Worm (Caenorhabditis elegans) whole organism, L4 larva: ENCODE data around the gene T04A6.3.
"Not testable (repeated sequence)": the region's sequence is repeated elsewhere in the genome, so short reads cannot be mapped to it uniquely, and the experiment has no call there.

Experiments
- R02D3.7 ChIP-seq: fragments of 150-350 bp; sonication (generic microtip); optimal IDR thresholded peaks from 3 replicates; lab custom pipeline; 2014; ENCODE audit warnings: missing biosample characterization, missing genetic modification characterization
- Y105C5A.15 ChIP-seq: fragments of 200-800 bp; sonication (Bioruptor generic); IDR thresholded peaks from 2 replicates; pipeline ENCODE4 v1.3.6; 2022; ENCODE audit warnings: missing genetic modification characterization, missing compliant biosample characterization
- Y48G9A.11 ChIP-seq: fragments of 200-800 bp; sonication (Bioruptor generic); IDR thresholded peaks from 2 replicates; pipeline ENCODE4 v1.3.6; 2022; ENCODE audit warnings: missing genetic modification reagents, missing genetic modification characterization, missing compliant biosample characterization
- ZK337.2 ChIP-seq: fragments of 200-800 bp; sonication (Bioruptor generic); IDR thresholded peaks from 2 replicates; pipeline ENCODE4 v1.3.6; 2022; ENCODE audit warnings: missing genetic modification reagents, missing genetic modification characterization, missing compliant biosample characterization
- aha-1 ChIP-seq: fragments of 150-350 bp; peaks from one replicate; lab custom pipeline; 2014; ENCODE audit warnings: missing biosample characterization, missing genetic modification characterization
- ama-1 ChIP-seq: fragments of 150-350 bp; optimal IDR thresholded peaks from 2 replicates; lab custom pipeline; 2014; ENCODE audit warnings: inconsistent platforms, mixed read lengths
- ceh-32 ChIP-seq: sonication (generic microtip); optimal IDR thresholded peaks from 2 replicates; lab custom pipeline; 2016; ENCODE audit warnings: mild to moderate bottlenecking, missing genetic modification characterization, missing compliant biosample characterization; ENCODE audit not compliant: poor library complexity
- ceh-62 ChIP-seq: sonication (generic microtip); optimal IDR thresholded peaks from 2 replicates; lab custom pipeline; 2017; ENCODE audit warnings: missing biosample characterization, missing genetic modification characterization
- dmd-8 ChIP-seq: fragments of 200-800 bp; sonication (Bioruptor generic); IDR thresholded peaks from 2 replicates; pipeline ENCODE4 v1.3.6; 2022; ENCODE audit warnings: missing genetic modification characterization, missing compliant biosample characterization
- dpl-1 ChIP-seq: fragments of 150-350 bp; optimal IDR thresholded peaks from 2 replicates; lab custom pipeline; 2014; ENCODE audit warnings: missing biosample characterization, missing genetic modification reagents, missing genetic modification characterization
- fos-1 ChIP-seq: fragments of 150-350 bp; optimal IDR thresholded peaks from 2 replicates; lab custom pipeline; 2014; ENCODE audit warnings: missing biosample characterization, missing genetic modification characterization
- gei-8 ChIP-seq: fragments of 200-800 bp; sonication (Bioruptor generic); optimal IDR thresholded peaks from 2 replicates; lab custom pipeline; 2018; ENCODE audit warnings: mild to moderate bottlenecking, missing genetic modification characterization, missing compliant biosample characterization
- hlh-30 ChIP-seq: sonication (generic microtip); optimal IDR thresholded peaks from 2 replicates; lab custom pipeline; 2017; ENCODE audit warnings: antibody characterized with exemption, mild to moderate bottlenecking, missing genetic modification characterization, missing compliant biosample characterization; ENCODE audit not compliant: insufficient read depth
- jun-1 ChIP-seq: fragments of 150-350 bp; optimal IDR thresholded peaks from 2 replicates; lab custom pipeline; 2014; ENCODE audit warnings: missing biosample characterization, missing genetic modification reagents, missing genetic modification characterization
- lim-7 ChIP-seq: fragments of 200-800 bp; sonication (Bioruptor generic); IDR thresholded peaks from 2 replicates; pipeline ENCODE4 v1.3.6; 2022; ENCODE audit warnings: missing genetic modification characterization, missing compliant biosample characterization
- lin-29 ChIP-seq: fragments of 200-800 bp; sonication (Bioruptor generic); IDR thresholded peaks from 2 replicates; pipeline ENCODE4 v1.3.6; 2022; ENCODE audit warnings: missing genetic modification reagents, missing genetic modification characterization, missing compliant biosample characterization
- lin-39 ChIP-seq: fragments of 150-350 bp; optimal IDR thresholded peaks from 2 replicates; lab custom pipeline; 2014; ENCODE audit warnings: missing biosample characterization, missing genetic modification reagents, missing genetic modification characterization
- lir-3 ChIP-seq: sonication (generic microtip); optimal IDR thresholded peaks from 2 replicates; lab custom pipeline; 2016; ENCODE audit warnings: mild to moderate bottlenecking, missing genetic modification characterization, missing compliant biosample characterization
- madf-5 ChIP-seq, 2 experiments: fragments of 200-800 bp; sonication (Bioruptor generic); IDR thresholded peaks; 2 replicates each; pipeline ENCODE4 v1.3.6; 2022; ENCODE audit warnings: missing compliant biosample characterization in 2 of 2, missing genetic modification characterization in 2 of 2
- mdl-1 ChIP-seq, 2 experiments: fragments of 150-350 bp in 1 of 2; sonication (generic microtip) in 1 of 2; optimal IDR thresholded peaks; 2 replicates each; lab custom pipeline; 2014 to 2017; ENCODE audit warnings: missing biosample characterization in 2 of 2, missing genetic modification characterization in 2 of 2
- mes-2 ChIP-seq: sonication (generic microtip); optimal IDR thresholded peaks from 2 replicates; lab custom pipeline; 2016; ENCODE audit warnings: missing genotype, mild to moderate bottlenecking, missing genetic modification characterization, missing compliant biosample characterization; ENCODE audit not compliant: poor library complexity, severe bottlenecking
- nhr-11 ChIP-seq: fragments of 150-350 bp; optimal IDR thresholded peaks from 2 replicates; lab custom pipeline; 2014; ENCODE audit warnings: missing biosample characterization, missing genetic modification characterization
- nhr-48 ChIP-seq: sonication (generic microtip); optimal IDR thresholded peaks from 2 replicates; lab custom pipeline; 2016; ENCODE audit warnings: mild to moderate bottlenecking, missing genetic modification characterization, missing compliant biosample characterization
- php-3 ChIP-seq: fragments of 200-800 bp; sonication (Bioruptor generic); IDR thresholded peaks from 2 replicates; pipeline ENCODE4 v1.3.6; 2022; ENCODE audit warnings: missing genetic modification reagents, missing genetic modification characterization, missing compliant biosample characterization
- skn-1 ChIP-seq: fragments of 150-350 bp; optimal IDR thresholded peaks from 2 replicates; lab custom pipeline; 2014; ENCODE audit warnings: missing biosample characterization, missing genetic modification characterization
- tra-1 ChIP-seq: fragments of 200-800 bp; sonication (Bioruptor generic); IDR thresholded peaks from 2 replicates; pipeline ENCODE4 v1.3.6; 2022; ENCODE audit warnings: missing genetic modification reagents, missing genetic modification characterization, missing compliant biosample characterization
- unc-130 ChIP-seq: sonication (generic microtip); optimal IDR thresholded peaks from 2 replicates; lab custom pipeline; 2016; ENCODE audit warnings: missing genetic modification reagents, missing genetic modification characterization, missing compliant biosample characterization
- unc-39 ChIP-seq: sonication (generic microtip); optimal IDR thresholded peaks from 2 replicates; lab custom pipeline; 2017; ENCODE audit warnings: missing biosample characterization, missing genetic modification characterization
- unc-62 ChIP-seq, 3 experiments: fragments of 150-350 bp in 1 of 3; sonication (generic microtip); optimal IDR thresholded peaks in 2 of 3; peaks in 1 of 3; 1 replicate in 1 of 3; 2 replicates in 2 of 3; lab custom pipeline; 2014 to 2017; ENCODE audit warnings: missing biosample characterization in 3 of 3, missing genetic modification characterization in 3 of 3, missing genetic modification reagents in 3 of 3, missing genotype in 1 of 3
- zag-1 ChIP-seq: fragments of 150-350 bp; optimal IDR thresholded peaks from 2 replicates; lab custom pipeline; 2014; ENCODE audit warnings: missing biosample characterization, missing genetic modification characterization
- zfp-3 ChIP-seq: fragments of 200-800 bp; sonication (Bioruptor generic); conservative IDR thresholded peaks from 2 replicates; pipeline ENCODE4 v1.3.6; 2022; ENCODE audit warnings: missing genetic modification reagents, missing genetic modification characterization, missing compliant biosample characterization

The T04A6.3 gene

ce11 chrIII:7616228-7616627 is 8.1 kb upstream of the T04A6.3 start, which contains the start of gene T04A6.1:
TSS of gene T04A6.1 (plus strand) at chrIII:7616528.
- TF ChIP-seq hlh-30 (tag; lab: Kevin White, UChicago), result peak; percentile 17
- TF ChIP-seq unc-62 (GFP tag; optimal IDR thresholded peaks at IDR 0.05 in 1 of 2; lab: Kevin White, UChicago), result peak in 1 of 2 experiments; percentile 6
- no peak for TF ChIP-seq unc-62 (tag; optimal IDR thresholded peaks at IDR 0.05; lab: Kevin White, UChicago)
- no peak for TF ChIP-seq lin-39 (tag; lab: Kevin White, UChicago)
- no peak for TF ChIP-seq zfp-3 (GFP tag; lab: Robert Waterston, UW)
- no peak for TF ChIP-seq ceh-62 (tag; lab: Kevin White, UChicago)
- TF ChIP-seq ceh-32 (tag; lab: Kevin White, UChicago), result no peak
- no peak for TF ChIP-seq dpl-1 (GFP tag; lab: Kevin White, UChicago)
- no peak for TF ChIP-seq nhr-11
- no peak for TF ChIP-seq unc-130 (GFP tag; lab: Kevin White, UChicago)
- no peak for TF ChIP-seq mes-2
- TF ChIP-seq zag-1 (tag; lab: Kevin White, UChicago), result no peak
- no peak for TF ChIP-seq ama-1
- TF ChIP-seq, all 104 proteins: peak for 2

ce11 chrIII:7614530-7614929 is 6.4 kb upstream of the T04A6.3 start, which contains the start of gene T04A6.2:
TSS of gene T04A6.2 (plus strand) at chrIII:7614830.
- TF ChIP-seq mdl-1 (tag; optimal IDR thresholded peaks at IDR 0.05; lab: Kevin White, UChicago) (no peak), fos-1 (tag; lab: Kevin White, UChicago) (no peak), ZK337.2 (GFP tag; lab: Robert Waterston, UW) (no peak)

- TF ChIP-seq nhr-48 (tag; lab: Kevin White, UChicago) (no peak), unc-62 (GFP tag; optimal IDR thresholded peaks at IDR 0.05 in 1 of 2; lab: Kevin White, UChicago) (peak in 1 of 2 experiments; percentile 21), unc-62 (tag; optimal IDR thresholded peaks at IDR 0.05; lab: Kevin White, UChicago) (no peak), jun-1 (tag; lab: Kevin White, UChicago) (no peak), Y105C5A.15 (GFP tag; lab: Robert Waterston, UW) (no peak)
Measured at ce11 chrIII:7609168-7609567, 1.0 kb upstream of the T04A6.3 start, which contains the start of gene nsph-4.3. TSS of gene nsph-4.3 (minus strand) at chrIII:7609268.

ce11 chrIII:7601084-7601483 is 7.0 kb downstream of the T04A6.3 start:
- peak; percentile 98 for TF ChIP-seq Y48G9A.11 (GFP tag; lab: Robert Waterston, UW)

- TF ChIP-seq R02D3.7; lir-3; aha-1 (tag; lab: Kevin White, UChicago): not testable (repeated sequence)
Measured at ce11 chrIII:7594482-7594881, 13.6 kb downstream of the T04A6.3 start, which contains the start of gene Y80D4G.2. TSS of gene Y80D4G.2 (minus strand) at chrIII:7594582.

ce11 chrIII:7593285-7593928 is 14.7 kb downstream of the T04A6.3 start, which contains the start of gene R13A5.11:
TSS of gene R13A5.11 (minus strand) at chrIII:7593335.
- TF ChIP-seq lin-29 (no peak), php-3 (no peak)

ce11 chrIII:7588214-7588613 is 19.9 kb downstream of the T04A6.3 start, which contains the start of gene R13A5.15:
TSS of gene R13A5.15 (minus strand) at chrIII:7588314.
- no peak for TF ChIP-seq fos-1 (tag; lab: Kevin White, UChicago)
- no peak for TF ChIP-seq tra-1 (GFP tag; lab: Robert Waterston, UW)
- TF ChIP-seq lim-7, result no peak
- TF ChIP-seq madf-5 (GFP tag; IDR thresholded peaks at IDR 0.05; lab: Robert Waterston, UW), result no peak
- TF ChIP-seq gei-8 (GFP tag; lab: Kevin White, UChicago), result no peak
- no peak for TF ChIP-seq skn-1 (tag; lab: Kevin White, UChicago)
- no peak for TF ChIP-seq hlh-30 (tag; lab: Kevin White, UChicago)
- no peak for TF ChIP-seq dmd-8
- no peak for TF ChIP-seq unc-39 (tag; lab: Kevin White, UChicago)
- TF ChIP-seq, all 104 proteins: peak for 0
